Worm (Caenorhabditis elegans): ENCODE measurements around the gene nhr-112.

- TF ChIP-seq ceh-36 (tag; optimal IDR thresholded peaks at IDR 0.05), result no peak
- TF ChIP-seq hnd-1 (tag; optimal IDR thresholded peaks at IDR 0.05), result no peak
- no peak for TF ChIP-seq hmg-4 (GFP tag; optimal IDR thresholded peaks at IDR 0.05)
- no peak for TF ChIP-seq pes-1 (GFP tag; IDR thresholded peaks at IDR 0.05)
- no peak for TF ChIP-seq aly-1 (tag; optimal IDR thresholded peaks at IDR 0.05)
- no peak for TF ChIP-seq flt-1 (GFP tag; IDR thresholded peaks at IDR 0.05)
- TF ChIP-seq tbx-37 (GFP tag; conservative IDR thresholded peaks at IDR 0.05), result no peak
- TF ChIP-seq hmbx-1 (tag; optimal IDR thresholded peaks at IDR 0.05), result no peak
- no peak for TF ChIP-seq ama-1 (optimal IDR thresholded peaks at IDR 0.05)
- no peak for TF ChIP-seq ets-7 (tag; optimal IDR thresholded peaks at IDR 0.05)
These were observed 9.8 kb downstream of the nhr-112 start for ce11 chrV:16713797-16714196.
